3 fruit fly cellular contexts compared by ENCODE assay signal in the genomic region with DNA sequence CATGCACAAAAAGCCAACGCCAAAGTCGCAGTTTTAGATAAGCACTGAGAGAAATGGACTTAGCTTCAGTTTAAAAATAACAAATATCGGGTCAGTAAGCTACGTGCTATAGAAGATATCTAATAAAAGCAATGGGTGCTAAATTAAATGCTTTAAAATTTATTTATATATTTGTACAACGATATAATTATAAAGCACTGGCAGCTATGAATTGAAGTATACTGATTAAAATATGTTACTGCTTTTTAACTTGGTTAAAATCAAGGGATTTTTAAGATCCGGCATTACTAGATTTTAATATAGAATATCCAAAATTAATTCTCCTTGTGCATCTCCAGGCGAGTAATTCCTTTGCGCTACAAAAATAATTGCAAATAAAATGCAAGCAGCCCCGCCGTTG.
TF ChIP-seq lines count a peak whose summit lies in the region.

No protein-coding gene starts in this region.

- no peak for TF ChIP-seq CTCF in whole organism, embryonic (GFP tag; optimal IDR thresholded peaks at IDR 0.05; lab: Kevin White, UChicago)

TF ChIP-seq in whole organism, embryonic, 481 proteins besides CTCF, POLR2A, EP300 and RAD21:
- TF ChIP-seq Drgx (GFP tag; IDR thresholded peaks at IDR 0.05; lab: Robert Waterston, UW) = peak; percentile 38; the same call in 1 of the 2 replicates
- TF ChIP-seq bsh (GFP tag; optimal IDR thresholded peaks at IDR 0.05; lab: Kevin White, UChicago) = peak in 1 of 2 experiments; percentile 57
- no peak for TF ChIP-seq Myb (GFP tag; optimal IDR thresholded peaks at IDR 0.05; lab: Kevin White, UChicago)

TF ChIP-seq in whole organism, prepupa, 60 proteins besides CTCF, POLR2A, EP300 and RAD21 (continues in another document):
- TF ChIP-seq Gug (GFP tag; IDR thresholded peaks at IDR 0.05; lab: Robert Waterston, UW) = peak; percentile 39
- peak; percentile 51 for TF ChIP-seq CG3032 (tag; optimal IDR thresholded peaks at IDR 0.05; lab: Kevin White, UChicago)
- TF ChIP-seq Sox15 (GFP tag; optimal IDR thresholded peaks at IDR 0.05; lab: Kevin White, UChicago) = peak; percentile 10
- peak; percentile 25 for TF ChIP-seq spab (GFP tag; optimal IDR thresholded peaks at IDR 0.05; lab: Kevin White, UChicago)
- peak; percentile 6 for TF ChIP-seq lz (GFP tag; optimal IDR thresholded peaks at IDR 0.05; lab: Kevin White, UChicago)
- TF ChIP-seq CG6808 (GFP tag; optimal IDR thresholded peaks at IDR 0.05; lab: Kevin White, UChicago) = peak; percentile 25
- peak; percentile 30 for TF ChIP-seq Lpt (GFP tag; optimal IDR thresholded peaks at IDR 0.05; lab: Kevin White, UChicago)
- TF ChIP-seq CG7368 (GFP tag; optimal IDR thresholded peaks at IDR 0.05; lab: Kevin White, UChicago) = peak; percentile 17
- TF ChIP-seq CG6163 (GFP tag; IDR thresholded peaks at IDR 0.05; lab: Robert Waterston, UW) = peak; percentile 57; the same call in 2 of the 3 replicates
- peak; percentile 73 for TF ChIP-seq CG4318 (GFP tag; optimal IDR thresholded peaks at IDR 0.05; lab: Kevin White, UChicago)
- TF ChIP-seq eg (GFP tag; IDR thresholded peaks at IDR 0.05; lab: Robert Waterston, UW) = no peak; the same call in 2 of the 3 replicates
- no peak for TF ChIP-seq fkh (GFP tag; optimal IDR thresholded peaks at IDR 0.05; lab: Kevin White, UChicago)
- TF ChIP-seq CG34406 (GFP tag; optimal IDR thresholded peaks at IDR 0.05; lab: Kevin White, UChicago) = peak; percentile 27
- peak; percentile 72 for TF ChIP-seq CG3919 (GFP tag; optimal IDR thresholded peaks at IDR 0.05; lab: Kevin White, UChicago)
- TF ChIP-seq Eip78C (GFP tag; lab: Kevin White, UChicago) = peak; percentile 83
- peak; percentile 28 for TF ChIP-seq Smox (GFP tag; optimal IDR thresholded peaks at IDR 0.05; lab: Kevin White, UChicago)
- peak; percentile 71 for TF ChIP-seq achi (GFP tag; optimal IDR thresholded peaks at IDR 0.05; lab: Kevin White, UChicago)
- no peak for TF ChIP-seq Hr39 (GFP tag; optimal IDR thresholded peaks at IDR 0.05; lab: Kevin White, UChicago)
- peak; percentile 77 for TF ChIP-seq CG6276 (GFP tag; optimal IDR thresholded peaks at IDR 0.05; lab: Kevin White, UChicago)
- TF ChIP-seq Eip93F (GFP tag; optimal IDR thresholded peaks at IDR 0.05; lab: Kevin White, UChicago) = no peak
- peak; percentile 12 for TF ChIP-seq CG8319 (GFP tag; optimal IDR thresholded peaks at IDR 0.05; lab: Kevin White, UChicago)
- peak; percentile 80 for TF ChIP-seq CG8119 (GFP tag; IDR thresholded peaks at IDR 0.05; lab: Robert Waterston, UW)
- peak; percentile 54 for TF ChIP-seq fd59A (GFP tag; optimal IDR thresholded peaks at IDR 0.05; lab: Kevin White, UChicago)
- TF ChIP-seq CG6792 (GFP tag; optimal IDR thresholded peaks at IDR 0.05; lab: Kevin White, UChicago) = peak; percentile 40
- TF ChIP-seq Hr4 (GFP tag; optimal IDR thresholded peaks at IDR 0.05; lab: Kevin White, UChicago) = peak; percentile 55
- TF ChIP-seq CG8632 (GFP tag; optimal IDR thresholded peaks at IDR 0.05; lab: Kevin White, UChicago) = peak; percentile 53
- TF ChIP-seq Blimp-1 (GFP tag; optimal IDR thresholded peaks at IDR 0.05; lab: Kevin White, UChicago) = no peak
- TF ChIP-seq Met (GFP tag; optimal IDR thresholded peaks at IDR 0.05; lab: Kevin White, UChicago) = peak; percentile 9
- no peak for TF ChIP-seq vri (GFP tag; optimal IDR thresholded peaks at IDR 0.05; lab: Kevin White, UChicago)
- TF ChIP-seq Sox14 (GFP tag; optimal IDR thresholded peaks at IDR 0.05; lab: Kevin White, UChicago) = peak; percentile 63
- no peak for TF ChIP-seq CG11902 (GFP tag; optimal IDR thresholded peaks at IDR 0.05; lab: Kevin White, UChicago)
- no peak for TF ChIP-seq CG1621 (tag; optimal IDR thresholded peaks at IDR 0.05; lab: Kevin White, UChicago)
- TF ChIP-seq OdsH (GFP tag; optimal IDR thresholded peaks at IDR 0.05; lab: Kevin White, UChicago) = peak; percentile 65
- TF ChIP-seq esn (GFP tag; optimal IDR thresholded peaks at IDR 0.05; lab: Kevin White, UChicago) = peak; percentile 39
- TF ChIP-seq dsx (GFP tag; optimal IDR thresholded peaks at IDR 0.05; lab: Kevin White, UChicago; ENCODE audit: poor library complexity, severe bottlenecking) = no peak
- TF ChIP-seq topi (GFP tag; optimal IDR thresholded peaks at IDR 0.05; lab: Kevin White, UChicago) = peak; percentile 12
- TF ChIP-seq CG10669 (GFP tag; optimal IDR thresholded peaks at IDR 0.05; lab: Kevin White, UChicago) = peak; percentile 40
- no peak for TF ChIP-seq Ets21C (GFP tag; optimal IDR thresholded peaks at IDR 0.05; lab: Kevin White, UChicago)
- peak; percentile 3 for TF ChIP-seq cyc (GFP tag; optimal IDR thresholded peaks at IDR 0.05; lab: Kevin White, UChicago)
- no peak for TF ChIP-seq Hr38 (GFP tag; optimal IDR thresholded peaks at IDR 0.05; lab: Kevin White, UChicago)
- peak; percentile 64 for TF ChIP-seq pdm3 (GFP tag; optimal IDR thresholded peaks at IDR 0.05; lab: Kevin White, UChicago)

TF ChIP-seq in whole organism, pupa, 21 proteins besides CTCF, POLR2A, EP300 and RAD21:
- peak; percentile 51 for TF ChIP-seq CG34367 (tag; optimal IDR thresholded peaks at IDR 0.05; lab: Kevin White, UChicago)
- TF ChIP-seq CG15710 (tag; optimal IDR thresholded peaks at IDR 0.05; lab: Kevin White, UChicago) = peak; percentile 66
- no peak for TF ChIP-seq CG13204 (GFP tag; optimal IDR thresholded peaks at IDR 0.05; lab: Kevin White, UChicago)
- TF ChIP-seq gl (tag; optimal IDR thresholded peaks at IDR 0.05; lab: Kevin White, UChicago) = no peak
- no peak for TF ChIP-seq rn (GFP tag; IDR thresholded peaks at IDR 0.05; lab: Robert Waterston, UW)
- TF ChIP-seq Ets98B (GFP tag; IDR thresholded peaks at IDR 0.05; lab: Robert Waterston, UW) = peak; percentile 31; the same call in 1 of the 2 replicates
- TF ChIP-seq CG17806 (tag; optimal IDR thresholded peaks at IDR 0.05; lab: Kevin White, UChicago) = peak; percentile 56
- no peak for TF ChIP-seq CG10348 (GFP tag; IDR thresholded peaks at IDR 0.05; lab: Robert Waterston, UW)
- TF ChIP-seq CG8301 (tag; optimal IDR thresholded peaks at IDR 0.05; lab: Kevin White, UChicago) = peak; percentile 91
- peak; percentile 25 for TF ChIP-seq Pif1A (GFP tag; optimal IDR thresholded peaks at IDR 0.05; lab: Kevin White, UChicago)
- TF ChIP-seq CG12605 (GFP tag; IDR thresholded peaks at IDR 0.05; lab: Robert Waterston, UW) = no peak; the same call in 1 of the 2 replicates
- TF ChIP-seq Pif1B (GFP tag; optimal IDR thresholded peaks at IDR 0.05; lab: Kevin White, UChicago) = peak; percentile 2
- TF ChIP-seq D1 (tag; optimal IDR thresholded peaks at IDR 0.05; lab: Kevin White, UChicago) = no peak
- TF ChIP-seq Snoo (tag; optimal IDR thresholded peaks at IDR 0.05; lab: Kevin White, UChicago) = no peak
- TF ChIP-seq CG32121 (GFP tag; IDR thresholded peaks at IDR 0.05; lab: Robert Waterston, UW) = no peak
- peak; percentile 95 for TF ChIP-seq CG14655 (GFP tag; optimal IDR thresholded peaks at IDR 0.05; lab: Kevin White, UChicago)
- TF ChIP-seq CG9948 (tag; optimal IDR thresholded peaks at IDR 0.05; lab: Kevin White, UChicago) = peak; percentile 64
- no peak for TF ChIP-seq fd96Ca (GFP tag; IDR thresholded peaks at IDR 0.05; lab: Robert Waterston, UW)
- no peak for TF ChIP-seq EcR (GFP tag; optimal IDR thresholded peaks at IDR 0.05; lab: Kevin White, UChicago)
- peak; percentile 44; the same call in 1 of the 3 replicates for TF ChIP-seq CG4496 (GFP tag; IDR thresholded peaks at IDR 0.05; lab: Robert Waterston, UW)
- TF ChIP-seq CG8159 (tag; optimal IDR thresholded peaks at IDR 0.05; lab: Kevin White, UChicago) = peak; percentile 68
TF ChIP-seq in whole organism, pupa: peak in this region for 11.

Comparison
In these comparisons a context has a peak if more than half of its experiments do, and no peak if none do; other contexts are left out.
1. Of the 7 proteins assayed by ChIP-seq in both whole organism, embryonic and whole organism, prepupa: peak only in whole organism, embryonic: none; only in whole organism, prepupa: CG16779, Gug and Lpt; in both: none; in neither: 4.